Worm (Caenorhabditis elegans) whole organism, late embryonic: ENCODE results near the gene C09G1.2.

ENCODE experiments used
- C38D4.7 ChIP-seq: fragments of 200-800 bp; sonication (Bioruptor generic); optimal IDR thresholded peaks from 2 replicates; lab custom pipeline; 2018; ENCODE audit warnings: mild to moderate bottlenecking, missing genetic modification characterization, moderate library complexity, missing compliant biosample characterization
- K09A11.1 ChIP-seq: sonication (generic microtip); optimal IDR thresholded peaks from 2 replicates; lab custom pipeline; 2017; ENCODE audit warnings: antibody characterized with exemption, mild to moderate bottlenecking, missing genetic modification characterization, missing compliant biosample characterization; ENCODE audit not compliant: insufficient read depth
- T23F11.4 ChIP-seq: fragments of 200-800 bp; sonication (Bioruptor generic); optimal IDR thresholded peaks from 2 replicates; lab custom pipeline; 2018; ENCODE audit warnings: mild to moderate bottlenecking, missing genetic modification characterization, missing compliant biosample characterization
- Y22D7AL.16 ChIP-seq: sonication (generic microtip); optimal IDR thresholded peaks from 2 replicates; lab custom pipeline; 2016; ENCODE audit warnings: missing genetic modification characterization, missing compliant biosample characterization
- ama-1 ChIP-seq: fragments of 150-350 bp; optimal IDR thresholded peaks from 2 replicates; lab custom pipeline; 2014
- ceh-18 ChIP-seq: sonication (generic microtip); optimal IDR thresholded peaks from 2 replicates; lab custom pipeline; 2016; ENCODE audit warnings: missing genetic modification characterization, missing compliant biosample characterization
- ceh-2 ChIP-seq: sonication (generic microtip); optimal IDR thresholded peaks from 2 replicates; lab custom pipeline; 2016; ENCODE audit warnings: missing genotype, missing genetic modification characterization, missing compliant biosample characterization
- ceh-30 ChIP-seq: fragments of 150-350 bp; optimal IDR thresholded peaks from 2 replicates; lab custom pipeline; 2014; ENCODE audit warnings: missing biosample characterization, missing genetic modification characterization
- ceh-31 ChIP-seq: sonication (generic microtip); optimal IDR thresholded peaks from 2 replicates; lab custom pipeline; 2016; ENCODE audit warnings: missing genetic modification characterization, missing compliant biosample characterization
- ceh-45 ChIP-seq: fragments of 200-800 bp; sonication (Bioruptor generic); IDR thresholded peaks from 2 replicates; pipeline ENCODE4 v1.3.6; 2022; ENCODE audit warnings: missing genetic modification reagents, missing genetic modification characterization, missing compliant biosample characterization
- ceh-48 ChIP-seq: sonication (generic microtip); optimal IDR thresholded peaks from 2 replicates; lab custom pipeline; 2016; ENCODE audit warnings: missing genetic modification characterization, inconsistent platforms, missing compliant biosample characterization
- che-1 ChIP-seq: sonication (generic microtip); optimal IDR thresholded peaks from 2 replicates; lab custom pipeline; 2016; ENCODE audit warnings: mild to moderate bottlenecking, missing genetic modification characterization, missing compliant biosample characterization
- dmd-4 ChIP-seq: sonication (generic microtip); optimal IDR thresholded peaks from 2 replicates; lab custom pipeline; 2016; ENCODE audit warnings: borderline replicate concordance, missing genetic modification characterization, missing compliant biosample characterization
- dve-1 ChIP-seq: sonication (generic microtip); optimal IDR thresholded peaks from 2 replicates; lab custom pipeline; 2017; ENCODE audit warnings: antibody characterized with exemption, mild to moderate bottlenecking, missing genetic modification characterization, missing compliant biosample characterization
- elt-4 ChIP-seq: sonication (generic microtip); optimal IDR thresholded peaks from 2 replicates; lab custom pipeline; 2016; ENCODE audit warnings: missing genetic modification characterization, missing compliant biosample characterization
- fkh-10 ChIP-seq: fragments of 150-350 bp; optimal IDR thresholded peaks from 2 replicates; lab custom pipeline; 2014; ENCODE audit warnings: missing biosample characterization, missing genetic modification reagents, missing genetic modification characterization
- hlh-15 ChIP-seq: sonication (generic microtip); optimal IDR thresholded peaks from 2 replicates; lab custom pipeline; 2016; ENCODE audit warnings: missing genetic modification characterization, missing compliant biosample characterization
- hlh-30 ChIP-seq: sonication (generic microtip); optimal IDR thresholded peaks from 2 replicates; lab custom pipeline; 2017; ENCODE audit warnings: antibody characterized with exemption, missing genetic modification characterization, missing compliant biosample characterization; ENCODE audit not compliant: insufficient read depth
- hlh-6 ChIP-seq: sonication (generic microtip); optimal IDR thresholded peaks from 2 replicates; lab custom pipeline; 2016; ENCODE audit warnings: missing genotype, missing genetic modification characterization, missing compliant biosample characterization
- hlh-8 ChIP-seq: sonication (generic microtip); optimal IDR thresholded peaks from 2 replicates; lab custom pipeline; 2016; ENCODE audit warnings: missing genotype, missing genetic modification characterization, missing compliant biosample characterization
- lim-6 ChIP-seq: sonication (generic microtip); optimal IDR thresholded peaks from 2 replicates; lab custom pipeline; 2016; ENCODE audit warnings: missing genetic modification characterization, missing compliant biosample characterization
- lin-11 ChIP-seq: fragments of 200-800 bp; sonication (Bioruptor generic); optimal IDR thresholded peaks from 2 replicates; lab custom pipeline; 2018; ENCODE audit warnings: mild to moderate bottlenecking, missing genetic modification characterization, missing compliant biosample characterization
- nfya-1 ChIP-seq: sonication (generic microtip); optimal IDR thresholded peaks from 2 replicates; lab custom pipeline; 2017; ENCODE audit warnings: missing genetic modification characterization, mild to moderate bottlenecking, missing compliant biosample characterization, antibody characterized with exemption, moderate library complexity
- nhr-11 ChIP-seq: fragments of 150-350 bp; optimal IDR thresholded peaks from 2 replicates; lab custom pipeline; 2014; ENCODE audit warnings: missing biosample characterization, missing genetic modification characterization
- odd-2 ChIP-seq: sonication (generic microtip); optimal IDR thresholded peaks from 2 replicates; lab custom pipeline; 2017; ENCODE audit warnings: antibody characterized with exemption, mild to moderate bottlenecking, missing genetic modification characterization, missing compliant biosample characterization
- pat-9 ChIP-seq: fragments of 200-800 bp; sonication (Bioruptor generic); optimal IDR thresholded peaks from 2 replicates; lab custom pipeline; 2018; ENCODE audit warnings: mild to moderate bottlenecking, missing genetic modification characterization, moderate library complexity, missing compliant biosample characterization
- pha-4 ChIP-seq: fragments of 150-350 bp; optimal IDR thresholded peaks from 2 replicates; lab custom pipeline; 2018; ENCODE audit warnings: missing biosample characterization, missing genetic modification reagents, missing genetic modification characterization
- pqm-1 ChIP-seq: sonication (generic microtip); optimal IDR thresholded peaks from 2 replicates; lab custom pipeline; 2016; ENCODE audit warnings: missing genetic modification characterization, missing compliant biosample characterization
- sdc-2 ChIP-seq: sonication (generic microtip); optimal IDR thresholded peaks from 2 replicates; lab custom pipeline; 2016; ENCODE audit warnings: missing genotype, missing genetic modification characterization, missing compliant biosample characterization
- sox-2 ChIP-seq: fragments of 200-800 bp; sonication (Bioruptor generic); IDR thresholded peaks from 2 replicates; pipeline ENCODE4 v1.3.6; 2022; ENCODE audit warnings: missing genetic modification reagents, missing genetic modification characterization, missing compliant biosample characterization
- sox-4 ChIP-seq: sonication (generic microtip); optimal IDR thresholded peaks from 2 replicates; lab custom pipeline; 2017; ENCODE audit warnings: mild to moderate bottlenecking, missing genetic modification characterization, inconsistent platforms, missing compliant biosample characterization
- tbx-7 ChIP-seq: sonication (generic microtip); optimal IDR thresholded peaks from 2 replicates; lab custom pipeline; 2016; ENCODE audit warnings: missing genotype, missing genetic modification characterization, missing compliant biosample characterization
- ttx-3 ChIP-seq: sonication (generic microtip); optimal IDR thresholded peaks from 2 replicates; lab custom pipeline; 2016; ENCODE audit warnings: missing genetic modification reagents, missing genetic modification characterization, missing compliant biosample characterization
- unc-55 ChIP-seq: sonication (generic microtip); optimal IDR thresholded peaks from 2 replicates; lab custom pipeline; 2017; ENCODE audit warnings: missing biosample characterization, missing genetic modification reagents, missing genetic modification characterization
- ztf-16 ChIP-seq: sonication (generic microtip); optimal IDR thresholded peaks from 2 replicates; lab custom pipeline; 2017; ENCODE audit warnings: missing genetic modification characterization, missing compliant biosample characterization

C09G1.2 gene

DNA sequence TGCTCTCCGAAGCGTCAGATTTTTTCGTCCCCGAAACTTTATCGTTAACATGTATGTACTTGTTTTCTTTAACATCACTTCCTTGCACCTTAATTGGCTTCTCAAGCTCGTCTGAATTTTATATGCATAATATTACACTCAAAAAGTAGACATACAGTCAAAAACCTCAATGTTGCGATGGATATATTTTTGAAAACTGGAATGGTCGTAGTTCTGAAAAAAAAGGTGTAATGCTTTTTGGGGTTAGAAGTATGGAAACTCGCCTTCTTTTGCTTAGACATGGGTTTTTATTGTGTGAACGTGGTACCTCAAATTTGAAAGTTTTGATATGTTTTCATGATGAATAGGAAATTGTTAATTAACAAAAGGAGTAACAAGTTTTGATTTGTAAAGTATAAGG, at the start of gene C09G1.2:
Gene C09G1.2 (minus strand): TSS at position 101 of the 400 bp plus-strand sequence.
- TF ChIP-seq lim-6 (tag; lab: Kevin White, UChicago), result no peak

DNA sequence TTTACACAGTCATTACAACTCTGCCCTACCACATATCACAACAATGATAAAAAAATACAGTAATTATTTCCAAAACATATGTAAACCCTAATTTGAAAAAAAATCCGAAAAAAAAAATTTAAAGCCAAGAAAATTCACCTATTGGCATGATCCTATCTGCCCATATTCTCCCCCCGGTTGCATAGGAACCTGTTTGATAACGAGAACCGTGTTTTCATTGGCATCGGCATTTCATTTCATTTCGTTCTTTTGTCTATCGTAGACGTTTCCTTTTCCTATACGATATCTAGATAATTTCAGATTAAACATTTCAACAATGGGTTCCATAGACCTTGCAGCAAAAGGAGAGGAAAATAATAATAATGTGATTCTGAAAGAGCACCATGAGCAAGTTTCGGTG, 48.0 kb upstream of the C09G1.2 start, which contains the start of gene mboa-1:
Gene mboa-1 (plus strand): TSS at position 301 of the 400 bp plus-strand sequence.
- TF ChIP-seq hlh-6 (tag; lab: Kevin White, UChicago), result no peak
- no peak for TF ChIP-seq ztf-16 (tag; lab: Kevin White, UChicago)
- TF ChIP-seq pat-9 (tag; lab: Kevin White, UChicago), result no peak
- TF ChIP-seq fkh-10 (GFP tag; lab: Kevin White, UChicago), result no peak
- TF ChIP-seq sox-4 (tag; lab: Kevin White, UChicago), result no peak
- no peak for TF ChIP-seq ceh-2 (tag; lab: Kevin White, UChicago)
- TF ChIP-seq, all 69 proteins: peak for 0

DNA sequence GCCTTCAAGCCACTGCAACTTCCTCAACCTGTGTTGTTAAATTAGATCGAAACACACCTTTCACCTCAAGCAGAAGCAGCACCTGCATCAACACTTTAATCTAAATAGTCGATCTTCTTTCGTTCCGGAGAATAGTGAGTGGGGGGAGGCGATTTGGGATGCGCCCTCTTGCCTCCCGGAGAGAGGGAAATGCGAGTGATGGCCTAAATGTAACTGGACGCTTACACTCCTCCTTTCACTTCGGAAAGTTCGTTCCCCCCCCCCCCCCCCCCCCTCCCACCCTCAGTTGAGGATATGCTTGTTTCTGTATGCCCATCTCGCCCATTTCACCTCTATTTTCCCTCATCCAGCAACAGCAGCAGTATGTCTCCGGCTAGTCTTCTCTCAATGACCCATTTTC, 46.5 kb upstream of the C09G1.2 start:
- TF ChIP-seq hlh-30 (tag; lab: Kevin White, UChicago) (no peak), lin-11 (tag; lab: Kevin White, UChicago) (no peak), hlh-6 (tag; lab: Kevin White, UChicago) (no peak)

DNA sequence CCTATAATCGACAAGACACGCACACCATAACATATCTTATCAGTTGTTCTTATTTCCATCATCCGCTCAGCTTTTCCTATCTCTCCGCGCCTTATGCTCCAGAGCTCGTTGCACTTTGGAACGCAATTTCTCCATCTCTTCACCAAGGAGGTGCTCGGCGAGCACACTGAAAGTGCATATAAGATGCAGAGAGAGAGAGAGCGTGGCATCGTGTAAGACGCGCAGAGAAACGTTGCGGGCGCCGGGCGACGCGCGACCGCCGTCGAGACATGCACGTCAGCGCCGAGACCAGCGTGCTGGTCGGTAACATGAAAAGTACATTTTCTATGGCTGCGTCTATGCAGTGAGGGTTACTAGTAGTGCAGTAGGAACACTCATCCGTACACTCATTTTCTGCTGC, 42.0 kb upstream of the C09G1.2 start:
- no peak for TF ChIP-seq K09A11.1 (tag; lab: Kevin White, UChicago)
- TF ChIP-seq T23F11.4 (GFP tag; lab: Kevin White, UChicago), result no peak
- no peak for TF ChIP-seq ceh-30 (tag; lab: Kevin White, UChicago)
- peak; percentile 23 for TF ChIP-seq ceh-31 (tag; lab: Kevin White, UChicago)
- peak; percentile 34 for TF ChIP-seq sdc-2 (tag; lab: Kevin White, UChicago)
- no peak for TF ChIP-seq pha-4 (tag; lab: Kevin White, UChicago)
- TF ChIP-seq ttx-3 (tag; lab: Kevin White, UChicago), result no peak
- no peak for TF ChIP-seq hlh-8 (tag; lab: Kevin White, UChicago)
- TF ChIP-seq elt-4, result no peak
- no peak for TF ChIP-seq odd-2 (tag; lab: Kevin White, UChicago)
- peak; percentile 3 for TF ChIP-seq ceh-18 (tag; lab: Kevin White, UChicago)
- TF ChIP-seq sox-2 (GFP tag; lab: Robert Waterston, UW), result no peak

DNA sequence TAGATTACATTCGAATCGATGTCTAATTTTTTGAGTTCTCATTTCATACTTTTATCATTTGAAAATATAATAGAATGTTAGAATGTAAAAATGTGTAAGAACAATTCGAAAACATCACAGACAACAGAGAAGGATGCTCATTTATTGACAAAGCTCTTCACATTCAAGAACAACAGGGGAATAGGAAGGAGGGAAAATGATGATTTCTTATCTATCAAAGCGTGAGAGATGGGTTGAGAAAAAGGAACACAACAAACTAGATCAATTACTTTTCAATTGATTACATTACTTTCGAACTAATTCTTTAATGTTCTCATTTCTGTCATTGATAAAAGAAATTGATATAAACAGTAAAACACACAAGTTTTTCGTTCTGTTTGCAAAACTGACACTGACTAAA, 34.3 kb upstream of the C09G1.2 start, which contains the start of the genes VB0395L.1 and nhx-1:
Gene VB0395L.1 (minus strand): TSS at position 186 of the 400 bp plus-strand sequence.
Gene nhx-1 (plus strand): TSS at position 326 of the 400 bp plus-strand sequence.
- TF ChIP-seq tbx-7 (tag; lab: Kevin White, UChicago) (no peak), Y22D7AL.16 (tag; lab: Kevin White, UChicago) (no peak), ama-1 (lab: Kevin White, UChicago) (no peak), dmd-4 (no peak), nfya-1 (tag; lab: Kevin White, UChicago) (no peak), pqm-1 (tag; lab: Kevin White, UChicago) (no peak), C38D4.7 (GFP tag; lab: Kevin White, UChicago) (no peak), ceh-45 (no peak), ceh-48 (tag; lab: Kevin White, UChicago) (no peak), unc-55 (GFP tag; lab: Kevin White, UChicago) (no peak), hlh-15 (tag; lab: Kevin White, UChicago) (no peak), che-1 (tag; lab: Kevin White, UChicago) (no peak), sox-2 (GFP tag; lab: Robert Waterston, UW) (no peak), nhr-11 (tag; lab: Kevin White, UChicago) (no peak), ztf-16 (tag; lab: Kevin White, UChicago) (no peak), dve-1 (tag; lab: Kevin White, UChicago) (no peak)
